Worm (Caenorhabditis elegans) whole organism, L1 larva: Measurements from ENCODE around the gene C01G5.7.

Experiments
- alr-1 ChIP-seq: fragments of 200-800 bp; sonication (Bioruptor generic); optimal IDR thresholded peaks from 2 replicates; lab custom pipeline; 2018; ENCODE audit warnings: borderline replicate concordance, mild to moderate bottlenecking, missing genetic modification characterization, missing compliant biosample characterization
- ama-1 ChIP-seq: fragments of 150-350 bp; optimal IDR thresholded peaks from 2 replicates; lab custom pipeline; 2014
- elt-3 ChIP-seq, 6 experiments: fragments of 150-350 bp in 1 of 6; sonication (generic microtip); optimal IDR thresholded peaks; 2 replicates each; lab custom pipeline; 2017 to 2018; ENCODE audit warnings: missing biosample characterization in 6 of 6, missing genetic modification characterization in 6 of 6, inconsistent platforms in 1 of 6
- lin-13 ChIP-seq: fragments of 150-350 bp; optimal IDR thresholded peaks from 2 replicates; lab custom pipeline; 2014; ENCODE audit warnings: missing biosample characterization, missing genetic modification reagents, missing genetic modification characterization
- lsy-2 ChIP-seq, 2 experiments: fragments of 150-350 bp; optimal IDR thresholded peaks; 2 replicates each; lab custom pipeline; 2014; ENCODE audit warnings: missing biosample characterization in 2 of 2, missing genetic modification characterization in 2 of 2
- nhr-12 ChIP-seq: sonication (generic microtip); optimal IDR thresholded peaks from 2 replicates; lab custom pipeline; 2017; ENCODE audit warnings: missing biosample characterization, missing genetic modification characterization
- nhr-28 ChIP-seq: fragments of 150-350 bp; optimal IDR thresholded peaks from 2 replicates; lab custom pipeline; 2014; ENCODE audit warnings: missing biosample characterization, missing genetic modification characterization
- rnt-1 ChIP-seq: sonication (generic microtip); optimal IDR thresholded peaks from 2 replicates; lab custom pipeline; 2016; ENCODE audit warnings: mild to moderate bottlenecking, missing genetic modification characterization, moderate library complexity, missing compliant biosample characterization
- skn-1 ChIP-seq: fragments of 150-350 bp; optimal IDR thresholded peaks from 2 replicates; lab custom pipeline; 2014; ENCODE audit warnings: missing biosample characterization, missing genetic modification characterization
- sup-37 ChIP-seq: fragments of 200-800 bp; sonication (Bioruptor generic); optimal IDR thresholded peaks from 2 replicates; lab custom pipeline; 2018; ENCODE audit warnings: mild to moderate bottlenecking, missing genetic modification characterization, missing compliant biosample characterization
- zag-1 ChIP-seq: fragments of 150-350 bp; optimal IDR thresholded peaks from 2 replicates; lab custom pipeline; 2014; ENCODE audit warnings: missing biosample characterization, missing genetic modification characterization

DNA sequence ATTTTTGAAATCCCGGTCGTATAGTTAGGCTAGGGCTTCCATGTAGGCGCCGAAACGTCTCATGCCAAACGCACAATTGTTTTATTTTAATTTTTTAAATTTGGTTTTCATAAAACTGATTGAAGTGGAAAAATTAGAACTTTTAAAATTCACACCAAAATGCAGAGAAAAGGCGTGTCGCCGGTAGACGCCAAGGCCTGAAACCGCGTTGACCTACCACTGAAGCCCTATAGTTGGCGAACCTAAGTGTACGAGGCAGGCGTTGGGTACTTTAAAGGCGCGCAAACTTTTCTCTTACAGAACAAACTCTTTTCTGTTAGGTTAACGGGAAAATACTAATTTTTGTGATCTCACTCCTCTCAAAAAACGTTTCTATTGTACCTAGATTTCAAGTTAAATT is 24.7 kb upstream of the C01G5.7 start, which contains the start of gene Y73B6BL.44:
- TF ChIP-seq nhr-28 (no peak), ama-1 (lab: Kevin White, UChicago) (no peak), sup-37 (no peak), elt-3 (tag; optimal IDR thresholded peaks at IDR 0.05; lab: Kevin White, UChicago) (no peak), nhr-12 (no peak), skn-1 (tag; lab: Kevin White, UChicago) (no peak), lsy-2 (tag; optimal IDR thresholded peaks at IDR 0.05; lab: Kevin White, UChicago) (no peak), lin-13 (no peak), zag-1 (tag; lab: Kevin White, UChicago) (no peak), alr-1 (tag; lab: Kevin White, UChicago) (no peak), rnt-1 (no peak)
